Fruit fly (Drosophila melanogaster): ENCODE data around the gene GluProRS.

Gene GluProRS

dm6 chr3R:23942550-23942949 lies 15.6 kb downstream of the GluProRS start:
- no peak for TF ChIP-seq pan (optimal IDR thresholded peaks at IDR 0.05)
- TF ChIP-seq CG8478 (optimal IDR thresholded peaks at IDR 0.05), result no peak
- no peak for TF ChIP-seq psq (optimal IDR thresholded peaks at IDR 0.05)
- TF ChIP-seq Dll (optimal IDR thresholded peaks at IDR 0.05), result no peak
- no peak for TF ChIP-seq EcR (GFP tag; optimal IDR thresholded peaks at IDR 0.05)
- no peak for TF ChIP-seq usp (GFP tag; optimal IDR thresholded peaks at IDR 0.05)

- TF ChIP-seq CG8478 (optimal IDR thresholded peaks at IDR 0.05) (no peak), Dll (optimal IDR thresholded peaks at IDR 0.05) (no peak), usp (GFP tag; optimal IDR thresholded peaks at IDR 0.05) (no peak), psq (optimal IDR thresholded peaks at IDR 0.05) (no peak), EcR (GFP tag; optimal IDR thresholded peaks at IDR 0.05) (no peak), pan (optimal IDR thresholded peaks at IDR 0.05) (no peak)
Observed at dm6 chr3R:23941643-23942424, 16.4 kb downstream of the GluProRS start.

- no peak for TF ChIP-seq usp (GFP tag; optimal IDR thresholded peaks at IDR 0.05)
- TF ChIP-seq pan (optimal IDR thresholded peaks at IDR 0.05), result no peak
- no peak for TF ChIP-seq Dll (optimal IDR thresholded peaks at IDR 0.05)
- TF ChIP-seq psq (optimal IDR thresholded peaks at IDR 0.05), result no peak
- no peak for TF ChIP-seq EcR (GFP tag; optimal IDR thresholded peaks at IDR 0.05)
- TF ChIP-seq CG8478 (optimal IDR thresholded peaks at IDR 0.05), result no peak
Observed at dm6 chr3R:23940840-23941364, 17.3 kb downstream of the GluProRS start.

- no peak for TF ChIP-seq psq (optimal IDR thresholded peaks at IDR 0.05)
- no peak for TF ChIP-seq CG8478 (optimal IDR thresholded peaks at IDR 0.05)
- no peak for TF ChIP-seq EcR (GFP tag; optimal IDR thresholded peaks at IDR 0.05)
- TF ChIP-seq pan (optimal IDR thresholded peaks at IDR 0.05), result no peak
- no peak for TF ChIP-seq Dll (optimal IDR thresholded peaks at IDR 0.05)
- TF ChIP-seq usp (GFP tag; optimal IDR thresholded peaks at IDR 0.05), result no peak
Observed at dm6 chr3R:23939921-23940839, 18.0 kb downstream of the GluProRS start.

dm6 chr3R:23938564-23939122 lies 19.5 kb downstream of the GluProRS start:
- TF ChIP-seq pan (optimal IDR thresholded peaks at IDR 0.05) (no peak), usp (GFP tag; optimal IDR thresholded peaks at IDR 0.05) (no peak), EcR (GFP tag; optimal IDR thresholded peaks at IDR 0.05) (no peak), CG8478 (optimal IDR thresholded peaks at IDR 0.05) (no peak)

dm6 chr3R:23933684-23934575 lies 24.3 kb downstream of the GluProRS start, which contains the start of gene CG5854:
CG5854 (plus strand) TSS chr3R:23933912.
- TF ChIP-seq pan (optimal IDR thresholded peaks at IDR 0.05) (no peak), psq (optimal IDR thresholded peaks at IDR 0.05) (no peak), Dll (optimal IDR thresholded peaks at IDR 0.05) (no peak), usp (GFP tag; optimal IDR thresholded peaks at IDR 0.05) (no peak), EcR (GFP tag; optimal IDR thresholded peaks at IDR 0.05) (no peak), CG8478 (optimal IDR thresholded peaks at IDR 0.05) (no peak)

- TF ChIP-seq EcR (GFP tag; optimal IDR thresholded peaks at IDR 0.05) (no peak), usp (GFP tag; optimal IDR thresholded peaks at IDR 0.05) (no peak), Dll (optimal IDR thresholded peaks at IDR 0.05) (no peak), pan (optimal IDR thresholded peaks at IDR 0.05) (no peak), psq (optimal IDR thresholded peaks at IDR 0.05) (no peak), CG8478 (optimal IDR thresholded peaks at IDR 0.05) (no peak)
Observed at dm6 chr3R:23933430-23933683, 24.8 kb downstream of the GluProRS start, which contains the start of gene RpS19b. RpS19b (minus strand) TSS chr3R:23933530.

- TF ChIP-seq Dll (optimal IDR thresholded peaks at IDR 0.05) (no peak), pan (optimal IDR thresholded peaks at IDR 0.05) (no peak), psq (optimal IDR thresholded peaks at IDR 0.05) (no peak), usp (GFP tag; optimal IDR thresholded peaks at IDR 0.05) (no peak), CG8478 (optimal IDR thresholded peaks at IDR 0.05) (no peak), EcR (GFP tag; optimal IDR thresholded peaks at IDR 0.05) (no peak)
Observed at dm6 chr3R:23931095-23931728, 27.0 kb downstream of the GluProRS start, which contains the start of the genes Rpt2 and CG13599. Rpt2 (minus strand) TSS chr3R:23931558. CG13599 (plus strand) TSS chr3R:23931639.

dm6 chr3R:23928950-23929602 lies 29.1 kb downstream of the GluProRS start, which contains the start of the genes CG43998, CG43999 and CG31142:
CG43998 (minus strand) TSS chr3R:23929000.
CG43999 (minus strand) TSS chr3R:23929000.
CG31142 (plus strand) TSS chr3R:23929243.
- TF ChIP-seq usp (GFP tag; optimal IDR thresholded peaks at IDR 0.05) (no peak), psq (optimal IDR thresholded peaks at IDR 0.05) (no peak), CG8478 (optimal IDR thresholded peaks at IDR 0.05) (no peak), Dll (optimal IDR thresholded peaks at IDR 0.05) (no peak), EcR (GFP tag; optimal IDR thresholded peaks at IDR 0.05) (no peak), pan (optimal IDR thresholded peaks at IDR 0.05) (no peak)

dm6 chr3R:23927429-23927828 lies 30.8 kb downstream of the GluProRS start, which contains the start of gene CG13601:
CG13601 (minus strand) TSS chr3R:23927634.
- no peak for TF ChIP-seq psq (optimal IDR thresholded peaks at IDR 0.05)
- TF ChIP-seq Dll (optimal IDR thresholded peaks at IDR 0.05), result no peak
- no peak for TF ChIP-seq EcR (GFP tag; optimal IDR thresholded peaks at IDR 0.05)
- TF ChIP-seq CG8478 (optimal IDR thresholded peaks at IDR 0.05), result no peak
- no peak for TF ChIP-seq pan (optimal IDR thresholded peaks at IDR 0.05)
- no peak for TF ChIP-seq usp (GFP tag; optimal IDR thresholded peaks at IDR 0.05)

All from whole organism.